Fruit fly (Drosophila melanogaster) Kc167 (cell line): ENCODE data around the gene S6k.

Experiments
- Myc ChIP-seq: fragments of >200 bp; optimal IDR thresholded peaks from 2 replicates; lab custom pipeline; 2017; ENCODE audit warnings: missing external identifiers
- Sin3A ChIP-seq: fragments of >200 bp; optimal IDR thresholded peaks from 2 replicates; lab custom pipeline; 2018; ENCODE audit warnings: missing external identifiers
- h ChIP-seq: fragments of >200 bp; optimal IDR thresholded peaks from 3 replicates; lab custom pipeline; 2018; ENCODE audit warnings: missing external identifiers
- insv ChIP-seq: fragments of >200 bp; optimal IDR thresholded peaks from 3 replicates; lab custom pipeline; 2018; ENCODE audit warnings: missing external identifiers
- psq ChIP-seq: fragments of >200 bp; optimal IDR thresholded peaks from 2 replicates; lab custom pipeline; 2017; ENCODE audit warnings: missing external identifiers
- ttk ChIP-seq: sonication (Bioruptor generic); optimal IDR thresholded peaks from 2 replicates; lab custom pipeline; 2017; ENCODE audit warnings: missing external identifiers

Gene S6k

dm6 chr3L:5838295-5838694 lies 27.6 kb upstream of the S6k start:
- TF ChIP-seq h, result no peak
- TF ChIP-seq insv (lab: Kevin White, UChicago), result no peak
- TF ChIP-seq ttk (lab: Kevin White, UChicago), result no peak
- no peak for TF ChIP-seq Sin3A (lab: Kevin White, UChicago)
- no peak for TF ChIP-seq psq (lab: Kevin White, UChicago)
- no peak for TF ChIP-seq Myc (lab: Kevin White, UChicago)

dm6 chr3L:5835887-5836646 lies 25.3 kb upstream of the S6k start:
- no peak for TF ChIP-seq ttk (lab: Kevin White, UChicago)
- no peak for TF ChIP-seq Sin3A (lab: Kevin White, UChicago)
- no peak for TF ChIP-seq insv (lab: Kevin White, UChicago)
- TF ChIP-seq Myc (lab: Kevin White, UChicago), result no peak
- no peak for TF ChIP-seq h
- no peak for TF ChIP-seq psq (lab: Kevin White, UChicago)

DNA sequence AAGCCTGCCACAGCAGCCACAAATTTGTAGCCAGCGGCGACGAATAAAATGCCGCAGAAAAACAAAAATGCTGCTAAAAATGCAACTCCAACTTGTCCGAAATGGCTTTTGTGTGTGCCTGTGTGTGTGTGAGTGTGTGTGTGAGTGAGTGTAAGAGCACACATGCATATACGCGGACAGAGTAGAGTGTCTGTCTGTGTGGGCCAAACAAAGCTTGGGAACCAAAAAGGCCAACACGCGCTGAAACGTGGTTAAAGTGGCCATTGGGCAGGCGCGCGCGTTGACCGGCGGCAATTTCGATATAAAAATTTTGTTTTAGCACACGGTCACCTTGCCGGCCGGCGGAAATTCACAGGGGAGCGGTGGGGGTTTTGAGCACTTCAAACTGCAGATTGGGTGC lies 24.7 kb upstream of the S6k start:
- TF ChIP-seq h, result no peak
- no peak for TF ChIP-seq Myc (lab: Kevin White, UChicago)
- no peak for TF ChIP-seq insv (lab: Kevin White, UChicago)
- no peak for TF ChIP-seq psq (lab: Kevin White, UChicago)
- no peak for TF ChIP-seq ttk (lab: Kevin White, UChicago)
- TF ChIP-seq Sin3A (lab: Kevin White, UChicago), result no peak

DNA sequence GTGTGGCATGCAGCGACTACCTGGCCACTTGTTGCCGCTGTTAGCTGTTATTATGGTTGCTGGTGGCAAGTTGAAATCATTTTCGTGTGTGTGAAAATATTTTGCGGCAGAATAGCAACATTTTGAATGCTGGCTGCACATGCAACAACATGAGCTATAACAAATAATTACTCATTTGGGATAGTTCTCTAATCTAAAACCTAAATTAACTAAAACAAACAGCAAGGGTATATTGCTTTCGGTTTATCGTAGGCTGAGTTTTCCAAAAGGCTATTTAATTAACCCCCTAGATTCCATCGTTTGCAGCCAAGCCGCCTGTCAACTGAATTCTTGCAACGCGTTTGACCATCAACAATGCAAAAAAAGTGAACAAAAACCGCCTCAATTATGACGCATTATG lies 24.1 kb upstream of the S6k start:
- TF ChIP-seq h (no peak), Myc (lab: Kevin White, UChicago) (no peak), Sin3A (lab: Kevin White, UChicago) (no peak), psq (lab: Kevin White, UChicago) (no peak), ttk (lab: Kevin White, UChicago) (no peak), insv (lab: Kevin White, UChicago) (no peak)

DNA sequence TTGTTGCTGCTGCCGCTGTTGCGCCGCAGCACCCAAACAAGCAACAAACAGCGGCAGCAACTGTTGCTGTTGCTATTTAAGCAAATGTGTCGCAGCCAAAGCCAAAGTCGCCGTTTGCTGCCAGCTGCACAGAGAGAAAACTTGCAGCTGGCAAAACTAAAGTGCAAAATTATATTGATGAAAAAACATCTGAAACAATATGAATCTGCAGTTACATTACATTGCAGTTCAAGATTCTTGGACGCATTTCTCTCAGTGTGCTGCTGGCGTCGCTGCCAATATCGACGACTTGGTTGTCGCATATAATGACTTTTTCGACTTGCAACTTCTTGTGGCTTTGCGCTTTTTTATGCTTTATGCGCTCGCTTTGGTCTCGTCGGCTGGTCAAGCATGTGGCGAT lies 23.5 kb upstream of the S6k start:
- TF ChIP-seq insv (lab: Kevin White, UChicago) (no peak), psq (lab: Kevin White, UChicago) (no peak), Myc (lab: Kevin White, UChicago) (no peak), Sin3A (lab: Kevin White, UChicago) (no peak), ttk (lab: Kevin White, UChicago) (no peak), h (no peak)

- TF ChIP-seq psq (lab: Kevin White, UChicago) (no peak), Myc (lab: Kevin White, UChicago) (no peak), insv (lab: Kevin White, UChicago) (no peak), h (no peak), Sin3A (lab: Kevin White, UChicago) (no peak), ttk (lab: Kevin White, UChicago) (no peak)
Measured at dm6 chr3L:5833761-5834160, 23.0 kb upstream of the S6k start.

dm6 chr3L:5831890-5832289 lies 21.2 kb upstream of the S6k start:
- no peak for TF ChIP-seq Sin3A (lab: Kevin White, UChicago)
- no peak for TF ChIP-seq insv (lab: Kevin White, UChicago)
- no peak for TF ChIP-seq h
- no peak for TF ChIP-seq Myc (lab: Kevin White, UChicago)
- no peak for TF ChIP-seq ttk (lab: Kevin White, UChicago)
- TF ChIP-seq psq (lab: Kevin White, UChicago), result no peak

dm6 chr3L:5830649-5831048 lies 19.9 kb upstream of the S6k start:
- TF ChIP-seq Sin3A (lab: Kevin White, UChicago) (no peak), ttk (lab: Kevin White, UChicago) (no peak)

DNA sequence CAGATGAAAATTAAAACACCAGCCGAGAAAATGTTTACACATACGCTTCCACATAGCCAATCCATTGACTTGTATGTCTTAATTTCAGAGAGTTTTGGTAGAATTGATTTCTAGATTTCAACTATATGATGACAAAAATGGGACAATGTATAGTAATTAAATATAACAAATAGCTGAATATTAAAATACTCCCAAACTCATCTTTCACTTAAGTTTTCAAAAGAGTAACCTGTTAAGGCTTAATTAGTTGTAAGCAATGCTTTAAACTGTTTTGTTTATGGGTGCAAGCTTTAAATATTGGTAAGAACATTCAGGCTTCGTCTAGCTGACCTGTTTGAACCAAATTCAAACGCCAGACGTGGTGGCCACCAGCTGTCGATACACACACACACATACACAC lies 18.0 kb upstream of the S6k start:
- TF ChIP-seq Sin3A (lab: Kevin White, UChicago) (no peak), insv (lab: Kevin White, UChicago) (no peak), ttk (lab: Kevin White, UChicago) (no peak), h (no peak), Myc (lab: Kevin White, UChicago) (no peak), psq (lab: Kevin White, UChicago) (no peak)

DNA sequence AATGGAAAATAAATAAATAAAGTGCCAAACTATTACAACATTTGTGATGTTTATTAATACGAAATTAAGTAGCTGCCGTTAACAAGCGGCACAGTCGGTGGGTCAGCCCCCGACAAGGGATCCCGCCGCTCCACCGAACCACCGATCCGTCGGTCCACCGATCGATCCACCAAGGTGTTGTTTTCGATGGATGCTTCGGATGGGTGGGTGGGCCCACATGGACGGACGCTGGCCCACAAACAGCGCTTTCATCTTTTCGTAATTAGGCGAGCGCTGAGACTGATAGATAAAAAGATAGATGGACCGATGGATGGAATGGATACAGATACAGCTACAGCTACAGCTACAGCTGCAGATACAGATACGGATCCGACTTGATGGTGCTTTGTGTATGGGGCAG lies 17.5 kb upstream of the S6k start:
- no peak for TF ChIP-seq ttk (lab: Kevin White, UChicago)
- TF ChIP-seq Sin3A (lab: Kevin White, UChicago), result no peak
- TF ChIP-seq Myc (lab: Kevin White, UChicago), result no peak
- TF ChIP-seq insv (lab: Kevin White, UChicago), result no peak
- no peak for TF ChIP-seq h

DNA sequence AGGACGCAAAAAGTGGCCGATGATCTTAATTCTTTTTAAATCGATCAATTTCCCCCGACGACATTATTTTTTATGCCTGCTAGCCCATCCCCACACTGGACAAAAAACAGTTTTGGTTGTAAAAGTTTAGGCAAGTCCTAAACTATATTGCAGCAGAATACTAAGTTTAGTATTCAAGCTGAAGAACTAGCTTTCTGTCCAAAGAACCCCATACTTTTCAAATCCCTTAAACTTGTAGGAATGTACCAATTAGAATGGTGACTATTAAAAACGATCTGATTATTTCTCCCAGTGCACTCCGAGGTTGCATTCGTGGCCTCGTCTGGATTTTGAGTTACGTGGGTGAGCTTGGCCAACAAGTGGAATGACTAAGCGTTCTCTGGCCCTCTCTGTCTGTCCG lies 14.8 kb upstream of the S6k start:
- TF ChIP-seq insv (lab: Kevin White, UChicago), result no peak

DNA sequence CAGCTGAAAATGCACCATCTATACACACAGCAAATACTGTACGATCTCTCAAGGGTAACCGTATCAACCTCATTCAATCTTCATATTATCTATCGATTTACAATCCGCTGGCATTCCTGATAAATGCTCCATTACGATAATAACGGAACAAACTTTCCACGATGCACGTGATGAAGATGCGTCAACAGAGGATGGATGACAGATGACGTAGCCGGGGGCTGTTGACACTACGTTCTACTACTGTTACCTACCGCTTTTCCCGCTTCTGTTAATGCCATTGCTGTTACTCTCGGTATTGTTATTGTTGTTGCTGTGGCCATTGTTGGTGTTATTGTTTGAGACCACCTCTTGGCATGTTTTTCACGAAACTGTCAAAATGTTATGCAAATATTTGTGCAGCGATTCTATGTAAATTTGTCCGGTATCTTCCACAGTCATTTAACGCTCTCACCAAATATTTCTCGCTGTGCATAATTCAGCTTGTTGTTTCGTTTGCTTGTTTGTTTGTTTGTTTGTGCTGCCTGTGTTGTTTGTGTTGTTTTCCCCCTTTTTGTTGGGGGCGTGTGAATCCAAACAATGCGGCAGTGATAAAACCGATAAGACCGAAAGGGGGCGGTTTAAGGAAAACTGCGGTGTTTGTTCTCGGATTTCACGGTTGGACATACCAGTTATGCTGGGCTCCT lies 13.2 kb upstream of the S6k start:
- TF ChIP-seq h (no peak), Myc (lab: Kevin White, UChicago) (no peak), psq (lab: Kevin White, UChicago) (no peak)
